Worm (Caenorhabditis elegans) whole organism, L4 larva: ENCODE results near the gene F53F1.3.

Source experiments
- ama-1 ChIP-seq: fragments of 150-350 bp; optimal IDR thresholded peaks from 2 replicates; lab custom pipeline; 2014; ENCODE audit warnings: inconsistent platforms, mixed read lengths
- dpl-1 ChIP-seq: fragments of 150-350 bp; optimal IDR thresholded peaks from 2 replicates; lab custom pipeline; 2014; ENCODE audit warnings: missing biosample characterization, missing genetic modification reagents, missing genetic modification characterization
- egl-27 ChIP-seq: sonication (generic microtip); optimal IDR thresholded peaks from 3 replicates; lab custom pipeline; 2017; ENCODE audit warnings: missing biosample characterization, missing genetic modification reagents, missing genetic modification characterization
- gei-8 ChIP-seq: fragments of 200-800 bp; sonication (Bioruptor generic); optimal IDR thresholded peaks from 2 replicates; lab custom pipeline; 2018; ENCODE audit warnings: mild to moderate bottlenecking, missing genetic modification characterization, missing compliant biosample characterization
- nhr-76 ChIP-seq: fragments of 150-350 bp; optimal IDR thresholded peaks from 2 replicates; lab custom pipeline; 2014; ENCODE audit warnings: missing biosample characterization, missing genetic modification characterization
- ztf-11 ChIP-seq: fragments of 150-350 bp; optimal IDR thresholded peaks from 2 replicates; lab custom pipeline; 2014; ENCODE audit warnings: missing biosample characterization, missing genetic modification characterization

- no peak for TF ChIP-seq dpl-1 (GFP tag; lab: Kevin White, UChicago)
- TF ChIP-seq egl-27 (tag; lab: Kevin White, UChicago), result no peak
- TF ChIP-seq ama-1 (lab: Kevin White, UChicago), result no peak
- TF ChIP-seq gei-8 (GFP tag; lab: Kevin White, UChicago), result peak; percentile 4
- TF ChIP-seq nhr-76 (tag; lab: Kevin White, UChicago), result no peak
- no peak for TF ChIP-seq ztf-11
Observed at ce11 chrV:13396426-13396825, 11.6 kb upstream of the F53F1.3 start.
